Fruit fly (Drosophila melanogaster) whole organism, embryonic: Measurements from ENCODE around the gene rho-6.

Experiments
- CG10959 ChIP-seq: fragments of 200-800 bp; sonication (Bioruptor generic); IDR thresholded peaks from 2 replicates; pipeline ENCODE4 v1.3.6; 2022; ENCODE audit warnings: missing biosample characterization, missing genetic modification characterization
- CG11085 ChIP-seq: fragments of 200-800 bp; sonication (Bioruptor generic); IDR thresholded peaks from 2 replicates; pipeline ENCODE4 v1.3.6; 2022; ENCODE audit warnings: missing biosample characterization, missing genetic modification characterization
- CG11093 ChIP-seq: fragments of 200-800 bp; sonication (Bioruptor generic); IDR thresholded peaks from 3 replicates; pipeline ENCODE4 v1.3.6; 2022; ENCODE audit warnings: missing biosample characterization, missing genetic modification characterization
- CG12236 ChIP-seq: fragments of 200-800 bp; sonication (Bioruptor generic); optimal IDR thresholded peaks from 2 replicates; lab custom pipeline; 2016; ENCODE audit warnings: missing biosample characterization, missing genetic modification characterization
- CG12391 ChIP-seq: fragments of 200-800 bp; sonication (Bioruptor generic); optimal IDR thresholded peaks from 3 replicates; lab custom pipeline; 2018; ENCODE audit warnings: missing biosample characterization, mild to moderate bottlenecking, missing genetic modification characterization, moderate library complexity
- CG13624 ChIP-seq: fragments of 200-800 bp; sonication (Bioruptor generic); optimal IDR thresholded peaks from 2 replicates; lab custom pipeline; 2016; ENCODE audit warnings: missing biosample characterization, missing genetic modification characterization
- CG14710 ChIP-seq: fragments of 200-800 bp; sonication (Bioruptor generic); optimal IDR thresholded peaks from 3 replicates; lab custom pipeline; 2019; ENCODE audit warnings: missing biosample characterization, mild to moderate bottlenecking, missing genetic modification characterization, moderate library complexity
- CG15479 ChIP-seq: fragments of 200-800 bp; sonication (Bioruptor generic); optimal IDR thresholded peaks from 3 replicates; lab custom pipeline; 2019; ENCODE audit warnings: missing biosample characterization, mild to moderate bottlenecking, missing genetic modification characterization, moderate library complexity
- CG16863 ChIP-seq: fragments of 200-800 bp; sonication (Bioruptor generic); optimal IDR thresholded peaks from 3 replicates; lab custom pipeline; 2016; ENCODE audit warnings: missing biosample characterization, missing genetic modification characterization
- CG18262 ChIP-seq: fragments of 200-800 bp; optimal IDR thresholded peaks from 3 replicates; lab custom pipeline; 2019; ENCODE audit warnings: missing biosample characterization, mild to moderate bottlenecking, missing genetic modification characterization, moderate library complexity
- CG18599 ChIP-seq: fragments of 200-800 bp; sonication (Bioruptor generic); optimal IDR thresholded peaks from 3 replicates; lab custom pipeline; 2017; ENCODE audit warnings: missing biosample characterization, missing genetic modification characterization, mild to moderate bottlenecking, moderate library complexity, missing genetic modification reagents
- CG18764 ChIP-seq: fragments of 200-800 bp; sonication (Bioruptor generic); optimal IDR thresholded peaks from 3 replicates; lab custom pipeline; 2016; ENCODE audit warnings: missing biosample characterization, missing genetic modification characterization
- CG3281 ChIP-seq: fragments of 200-800 bp; sonication (Bioruptor generic); optimal IDR thresholded peaks from 3 replicates; lab custom pipeline; 2017; ENCODE audit warnings: missing biosample characterization, mild to moderate bottlenecking, missing genetic modification characterization
- CG34422 ChIP-seq: fragments of 200-800 bp; sonication (Bioruptor generic); IDR thresholded peaks from 3 replicates; pipeline ENCODE4 v1.3.6; 2022; ENCODE audit warnings: missing biosample characterization, missing genetic modification characterization
- CG7357 ChIP-seq: fragments of 200-800 bp; sonication (Bioruptor generic); IDR thresholded peaks from 3 replicates; pipeline ENCODE4 v1.3.6; 2022; ENCODE audit warnings: missing biosample characterization, missing genetic modification characterization
- CG7372 ChIP-seq: fragments of 200-800 bp; sonication (Bioruptor generic); IDR thresholded peaks from 2 replicates; pipeline ENCODE4 v1.3.6; 2022; ENCODE audit warnings: missing biosample characterization, missing genetic modification characterization
- CG7745 ChIP-seq: fragments of 200-800 bp; sonication (Bioruptor generic); optimal IDR thresholded peaks from 2 replicates; lab custom pipeline; 2018; ENCODE audit warnings: missing biosample characterization, mild to moderate bottlenecking, missing genetic modification characterization, moderate library complexity
- CG7928 ChIP-seq: fragments of 200-800 bp; sonication (Bioruptor generic); optimal IDR thresholded peaks from 2 replicates; lab custom pipeline; 2017; ENCODE audit warnings: missing biosample characterization, mild to moderate bottlenecking, missing genetic modification characterization
- CG7963 ChIP-seq: fragments of 200-800 bp; sonication (Bioruptor generic); IDR thresholded peaks from 3 replicates; pipeline ENCODE4 v1.3.6; 2022; ENCODE audit warnings: missing biosample characterization, missing genetic modification characterization; ENCODE audit not compliant: partially characterized antibody
- CG8359 ChIP-seq: fragments of 200-800 bp; sonication (Bioruptor generic); optimal IDR thresholded peaks from 2 replicates; lab custom pipeline; 2017; ENCODE audit warnings: missing biosample characterization, mild to moderate bottlenecking, missing genetic modification characterization, borderline replicate concordance
- Gug ChIP-seq: fragments of 200-800 bp; sonication (Bioruptor generic); IDR thresholded peaks from 4 replicates; pipeline ENCODE4 v1.3.6; 2022; ENCODE audit warnings: missing biosample characterization, missing genetic modification characterization
- Hand ChIP-seq: fragments of 200-800 bp; sonication (Bioruptor generic); optimal IDR thresholded peaks from 2 replicates; lab custom pipeline; 2017; ENCODE audit warnings: mild to moderate bottlenecking, missing biosample characterization, missing genetic modification reagents, missing genetic modification characterization
- Med ChIP-seq: fragments of 200-800 bp; sonication (Bioruptor generic); peaks from one replicate; lab custom pipeline; 2016; ENCODE audit warnings: missing biosample characterization, missing genetic modification characterization, mild to moderate bottlenecking, inconsistent platforms, moderate library complexity
- Mes4 ChIP-seq: fragments of 200-800 bp; sonication (Bioruptor generic); optimal IDR thresholded peaks from 2 replicates; lab custom pipeline; 2016; ENCODE audit warnings: missing biosample characterization, missing genetic modification characterization
- Nf-YA ChIP-seq: fragments of 200-800 bp; sonication (Bioruptor generic); IDR thresholded peaks from 2 replicates; pipeline ENCODE4 v1.3.6; 2022; ENCODE audit warnings: missing biosample characterization, missing genetic modification characterization
- Nf-YC ChIP-seq: fragments of 200-800 bp; optimal IDR thresholded peaks from 3 replicates; lab custom pipeline; 2019; ENCODE audit warnings: missing biosample characterization, mild to moderate bottlenecking, missing genetic modification characterization, moderate library complexity
- Oaz ChIP-seq: fragments of 200-800 bp; sonication (Bioruptor generic); IDR thresholded peaks from 2 replicates; pipeline ENCODE4 v1.3.6; 2022; ENCODE audit warnings: missing biosample characterization, missing genetic modification characterization
- Scr ChIP-seq: fragments of 200-800 bp; sonication (Bioruptor generic); IDR thresholded peaks from 2 replicates; pipeline ENCODE4 v1.3.6; 2022; ENCODE audit warnings: missing biosample characterization, missing genetic modification characterization; ENCODE audit not compliant: partially characterized antibody
- Usf ChIP-seq: fragments of 200-800 bp; sonication (Bioruptor generic); optimal IDR thresholded peaks from 2 replicates; lab custom pipeline; 2017; ENCODE audit warnings: missing genotype, missing biosample characterization, missing genetic modification characterization
- amos ChIP-seq: fragments of 200-800 bp; sonication (Bioruptor generic); IDR thresholded peaks from 2 replicates; pipeline ENCODE4 v1.3.6; 2022; ENCODE audit warnings: missing biosample characterization, missing genetic modification characterization; ENCODE audit not compliant: partially characterized antibody
- ash1 ChIP-seq: fragments of 200-800 bp; sonication (Bioruptor generic); optimal IDR thresholded peaks from 2 replicates; lab custom pipeline; 2018; ENCODE audit warnings: missing biosample characterization, mild to moderate bottlenecking, missing genetic modification characterization
- chif ChIP-seq, 2 experiments: fragments of 200-800 bp; sonication (Bioruptor generic); optimal IDR thresholded peaks; 3 replicates each; lab custom pipeline; 2016; ENCODE audit warnings: missing biosample characterization in 2 of 2, missing genetic modification characterization in 2 of 2
- cwo ChIP-seq: fragments of 200-800 bp; sonication (Bioruptor generic); optimal IDR thresholded peaks from 3 replicates; lab custom pipeline; 2017; ENCODE audit warnings: missing biosample characterization, missing genetic modification characterization, mild to moderate bottlenecking, moderate library complexity, missing genetic modification reagents
- dan ChIP-seq: fragments of 200-800 bp; sonication (Bioruptor generic); IDR thresholded peaks from 2 replicates; pipeline ENCODE4 v1.3.6; 2022; ENCODE audit warnings: missing biosample characterization, missing genetic modification characterization
- dmrt11E ChIP-seq: fragments of 200-800 bp; sonication (Bioruptor generic); optimal IDR thresholded peaks from 3 replicates; lab custom pipeline; 2018; ENCODE audit warnings: missing biosample characterization, mild to moderate bottlenecking, missing genetic modification characterization, moderate library complexity
- dysf ChIP-seq: fragments of 200-800 bp; sonication (Bioruptor generic); IDR thresholded peaks from 3 replicates; pipeline ENCODE4 v1.3.6; 2022; ENCODE audit warnings: missing biosample characterization, missing genetic modification characterization
- gcm ChIP-seq: fragments of 200-800 bp; sonication (Bioruptor generic); optimal IDR thresholded peaks from 2 replicates; lab custom pipeline; 2019; ENCODE audit warnings: missing biosample characterization, mild to moderate bottlenecking, missing genetic modification characterization, moderate library complexity
- gem ChIP-seq: fragments of 200-800 bp; sonication (Bioruptor generic); optimal IDR thresholded peaks from 2 replicates; lab custom pipeline; 2019; ENCODE audit warnings: missing biosample characterization, mild to moderate bottlenecking, missing genetic modification characterization, moderate library complexity
- hbn ChIP-seq: fragments of 200-800 bp; sonication (Bioruptor generic); IDR thresholded peaks from 2 replicates; pipeline ENCODE4 v1.3.6; 2022; ENCODE audit warnings: missing biosample characterization, missing genetic modification characterization; ENCODE audit not compliant: partially characterized antibody
- kay ChIP-seq: fragments of 200-800 bp; sonication (Bioruptor generic); optimal IDR thresholded peaks from 2 replicates; lab custom pipeline; 2016; ENCODE audit warnings: missing biosample characterization, missing genetic modification characterization
- knrl ChIP-seq: fragments of 200-800 bp; sonication (Bioruptor generic); IDR thresholded peaks from 3 replicates; pipeline ENCODE4 v1.3.6; 2022; ENCODE audit warnings: missing biosample characterization, missing genetic modification characterization; ENCODE audit not compliant: partially characterized antibody
- lilli ChIP-seq: fragments of 200-800 bp; sonication (Bioruptor generic); optimal IDR thresholded peaks from 3 replicates; lab custom pipeline; 2016; ENCODE audit warnings: missing biosample characterization, missing genetic modification characterization
- pzg ChIP-seq: fragments of 200-800 bp; sonication (Bioruptor generic); optimal IDR thresholded peaks from 3 replicates; lab custom pipeline; 2018; ENCODE audit warnings: missing biosample characterization, mild to moderate bottlenecking, missing genetic modification characterization, moderate library complexity
- schlank ChIP-seq: fragments of 200-800 bp; sonication (Bioruptor generic); optimal IDR thresholded peaks from 2 replicates; lab custom pipeline; 2018; ENCODE audit warnings: missing biosample characterization, mild to moderate bottlenecking, missing genetic modification characterization
- tin ChIP-seq: fragments of 200-800 bp; sonication (Bioruptor generic); optimal IDR thresholded peaks from 3 replicates; lab custom pipeline; 2016; ENCODE audit warnings: missing biosample characterization, missing genetic modification characterization
- unpg ChIP-seq: fragments of 200-800 bp; sonication (Bioruptor generic); optimal IDR thresholded peaks from 3 replicates; lab custom pipeline; 2018; ENCODE audit warnings: missing biosample characterization, mild to moderate bottlenecking, missing genetic modification characterization, moderate library complexity
- vvl ChIP-seq: fragments of 200-800 bp; sonication (Bioruptor generic); IDR thresholded peaks from 2 replicates; pipeline ENCODE4 v1.3.6; 2022; ENCODE audit warnings: missing biosample characterization, missing genetic modification characterization

The rho-6 gene

dm6 chr2L:12103231-12104210 lies 29.7 kb downstream of the rho-6 start, which contains the start of the genes Patsas and ThrRS (continued):
- TF ChIP-seq vvl (GFP tag; lab: Robert Waterston, UW) (peak; percentile 87), CG7372 (GFP tag; lab: Robert Waterston, UW) (peak; percentile 82), CG7745 (peak; percentile 99), CG18599 (GFP tag; lab: Kevin White, UChicago) (peak; percentile 91), CG16863 (GFP tag; lab: Kevin White, UChicago) (peak; percentile 55), CG14710 (tag; lab: Kevin White, UChicago) (peak; percentile 92), pzg (peak; percentile 54), Gug (GFP tag; lab: Robert Waterston, UW) (peak; percentile 73; the same call in 3 of the 4 replicates), dan (GFP tag; lab: Robert Waterston, UW) (peak; percentile 53; the same call in 1 of the 2 replicates), knrl (GFP tag; lab: Robert Waterston, UW) (peak; percentile 40; the same call in 1 of the 3 replicates), Usf (GFP tag; lab: Kevin White, UChicago) (peak; percentile 83), Scr (GFP tag; lab: Robert Waterston, UW) (no peak), Hand (GFP tag; lab: Kevin White, UChicago) (peak; percentile 71), amos (GFP tag; lab: Robert Waterston, UW) (0 out of 2 replicates have a peak, but pooled peaks have one; percentile 15), gem (tag; lab: Kevin White, UChicago) (peak; percentile 94), CG34422 (peak; percentile 69), Oaz (GFP tag; lab: Robert Waterston, UW) (peak; percentile 65; the same call in 1 of the 2 replicates), CG12391 (peak; percentile 92), CG12236 (GFP tag; lab: Kevin White, UChicago) (no peak), chif (GFP tag; optimal IDR thresholded peaks at IDR 0.05; lab: Kevin White, UChicago) (peak; percentile 45 to 77), unpg (GFP tag; lab: Kevin White, UChicago) (peak; percentile 91), CG10959 (GFP tag; lab: Robert Waterston, UW) (peak; percentile 57), cwo (GFP tag; lab: Kevin White, UChicago) (peak; percentile 69), dysf (peak; percentile 92), CG11093 (GFP tag; lab: Robert Waterston, UW) (peak; percentile 74; the same call in 2 of the 3 replicates), schlank (tag; lab: Kevin White, UChicago) (peak; percentile 21), tin (GFP tag; lab: Kevin White, UChicago) (peak; percentile 86), CG15479 (GFP tag; lab: Kevin White, UChicago) (no peak), Mes4 (GFP tag; lab: Kevin White, UChicago) (peak; percentile 52), hbn (no peak), CG18764 (GFP tag; lab: Kevin White, UChicago) (peak; percentile 79), ash1 (GFP tag; lab: Kevin White, UChicago) (no peak), Nf-YA (GFP tag; lab: Robert Waterston, UW) (peak; percentile 64), Med (peak; percentile 94), Nf-YC (tag; lab: Kevin White, UChicago) (peak; percentile 79), CG7928 (GFP tag; lab: Kevin White, UChicago) (peak; percentile 65), gcm (peak; percentile 76), kay (GFP tag; lab: Kevin White, UChicago) (peak; percentile 69), dmrt11E (tag; lab: Kevin White, UChicago) (peak; percentile 85), CG7963 (GFP tag; lab: Robert Waterston, UW) (no peak), lilli (GFP tag; lab: Kevin White, UChicago) (peak; percentile 82), CG3281 (GFP tag; lab: Kevin White, UChicago) (peak; percentile 84), CG8359 (GFP tag; lab: Kevin White, UChicago) (peak; percentile 14), CG11085 (GFP tag; lab: Robert Waterston, UW) (peak; percentile 75), CG13624 (GFP tag; lab: Kevin White, UChicago) (peak; percentile 78), CG18262 (tag; lab: Kevin White, UChicago) (peak; percentile 84), CG7357 (GFP tag; lab: Robert Waterston, UW) (peak; percentile 97)
